Fruit fly (Drosophila melanogaster): ENCODE results near the gene Brd.

Gene Brd

dm6 chr3L:14961027-14961426 lies 11.4 kb upstream of the Brd start (continued):
- TF ChIP-seq sd (tag; optimal IDR thresholded peaks at IDR 0.05) (no peak), danr (GFP tag; IDR thresholded peaks at IDR 0.05) (no peak), pnt (GFP tag; optimal IDR thresholded peaks at IDR 0.05) (no peak), CG10979 (tag; optimal IDR thresholded peaks at IDR 0.05) (peak; percentile 81), Mad (GFP tag; optimal IDR thresholded peaks at IDR 0.05) (no peak), vvl (GFP tag; IDR thresholded peaks at IDR 0.05) (no peak), da (GFP tag; optimal IDR thresholded peaks at IDR 0.05) (no peak), CG4282 (GFP tag; optimal IDR thresholded peaks at IDR 0.05) (no peak), hkb (optimal IDR thresholded peaks at IDR 0.05) (no peak), hkb (GFP tag; IDR thresholded peaks at IDR 0.05) (no peak), knrl (GFP tag; IDR thresholded peaks at IDR 0.05; ENCODE audit: partially characterized antibody) (no peak), CG4820 (GFP tag; optimal IDR thresholded peaks at IDR 0.05) (no peak), CG18599 (GFP tag; optimal IDR thresholded peaks at IDR 0.05) (no peak), NC2α (GFP tag; optimal IDR thresholded peaks at IDR 0.05) (no peak), CG33213 (GFP tag; optimal IDR thresholded peaks at IDR 0.05) (no peak), z (GFP tag; IDR thresholded peaks at IDR 0.05) (no peak), Deaf1 (tag; optimal IDR thresholded peaks at IDR 0.05) (no peak), cg (GFP tag; optimal IDR thresholded peaks at IDR 0.05) (no peak), CG17829 (tag; optimal IDR thresholded peaks at IDR 0.05) (peak; percentile 81), CG30403 (GFP tag; optimal IDR thresholded peaks at IDR 0.05) (no peak), Scr (GFP tag; IDR thresholded peaks at IDR 0.05; ENCODE audit: partially characterized antibody) (no peak), Dad (GFP tag; optimal IDR thresholded peaks at IDR 0.05) (no peak), E2f1 (GFP tag; IDR thresholded peaks at IDR 0.05) (no peak), CkIIα-i1 (GFP tag; IDR thresholded peaks at IDR 0.05) (no peak), CG31441 (GFP tag; IDR thresholded peaks at IDR 0.05) (peak; percentile 65), CG8765 (GFP tag; IDR thresholded peaks at IDR 0.05) (no peak), HLH54F (GFP tag; optimal IDR thresholded peaks at IDR 0.05) (no peak), Sry-β (GFP tag; optimal IDR thresholded peaks at IDR 0.05) (no peak), run (tag; optimal IDR thresholded peaks at IDR 0.05) (no peak), cad (GFP tag; optimal IDR thresholded peaks at IDR 0.05) (no peak), CG7963 (GFP tag; IDR thresholded peaks at IDR 0.05; ENCODE audit: partially characterized antibody) (no peak), dmrt99B (tag; optimal IDR thresholded peaks at IDR 0.05) (no peak), CG3407 (GFP tag; optimal IDR thresholded peaks at IDR 0.05) (no peak), CG42726 (GFP tag; IDR thresholded peaks at IDR 0.05; ENCODE audit: partially characterized antibody) (no peak), wdn (GFP tag; IDR thresholded peaks at IDR 0.05) (no peak), Doc3 (GFP tag; IDR thresholded peaks at IDR 0.05; ENCODE audit: partially characterized antibody) (no peak), HHEX (GFP tag; optimal IDR thresholded peaks at IDR 0.05) (no peak), Mrtf (GFP tag; IDR thresholded peaks at IDR 0.05) (no peak), stc (GFP tag; IDR thresholded peaks at IDR 0.05) (no peak), fru (optimal IDR thresholded peaks at IDR 0.05) (no peak), dpn (GFP tag; optimal IDR thresholded peaks at IDR 0.05) (no peak), gsb (GFP tag; IDR thresholded peaks at IDR 0.05) (no peak), Sox100B (GFP tag; optimal IDR thresholded peaks at IDR 0.05) (peak; percentile 19), gce (GFP tag; IDR thresholded peaks at IDR 0.05) (no peak), CG7745 (tag; optimal IDR thresholded peaks at IDR 0.05) (no peak), Awh (GFP tag; IDR thresholded peaks at IDR 0.05) (no peak), CG15073 (GFP tag; optimal IDR thresholded peaks at IDR 0.05) (no peak), so (GFP tag; IDR thresholded peaks at IDR 0.05) (no peak), CG1792 (GFP tag; optimal IDR thresholded peaks at IDR 0.05) (no peak), sr (GFP tag; IDR thresholded peaks at IDR 0.05) (no peak), CG2129 (GFP tag; IDR thresholded peaks at IDR 0.05; ENCODE audit: partially characterized antibody) (no peak), CoRest (tag; optimal IDR thresholded peaks at IDR 0.05) (peak; percentile 35), CG16863 (GFP tag; optimal IDR thresholded peaks at IDR 0.05) (no peak)
